Worm (Caenorhabditis elegans): Measurements from ENCODE around the gene C05B5.16.

The C05B5.16 gene

DNA sequence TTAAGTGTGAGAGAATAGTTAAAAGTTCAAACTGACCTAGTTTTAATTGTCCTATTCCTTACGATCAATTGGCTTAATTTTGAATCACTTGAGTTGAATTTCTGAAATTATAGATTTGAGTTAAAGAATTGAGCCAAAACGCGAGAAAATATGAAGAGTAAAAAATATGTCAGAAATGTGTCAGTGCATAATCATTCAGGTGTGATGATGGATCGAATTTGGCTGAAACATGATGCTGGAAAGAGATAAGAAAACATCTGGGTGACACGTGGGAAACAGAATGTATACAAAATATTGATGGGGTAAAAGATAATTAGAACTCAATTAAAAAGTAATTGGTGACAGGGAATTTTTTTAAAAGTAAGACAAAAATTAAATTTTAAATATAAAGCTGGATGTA, 38.5 kb upstream of the C05B5.16 start, which contains the start of gene R10E12.2:
Gene R10E12.2 (minus strand): TSS at position 101 of the 400 bp plus-strand sequence.
- no peak for TF ChIP-seq ceh-27 (GFP tag; optimal IDR thresholded peaks at IDR 0.05)
- TF ChIP-seq tlf-1 (GFP tag; optimal IDR thresholded peaks at IDR 0.05), result no peak
- no peak for TF ChIP-seq C17E4.6 (GFP tag; IDR thresholded peaks at IDR 0.05)
- no peak for TF ChIP-seq F49E8.2 (tag; optimal IDR thresholded peaks at IDR 0.05; ENCODE audit: insufficient read depth)
- no peak for TF ChIP-seq somi-1 (GFP tag; optimal IDR thresholded peaks at IDR 0.05)
- no peak for TF ChIP-seq sptf-2 (GFP tag; optimal IDR thresholded peaks at IDR 0.05)
- TF ChIP-seq B0261.1 (tag; optimal IDR thresholded peaks at IDR 0.05), result no peak
- no peak for TF ChIP-seq lag-1 (GFP tag; IDR thresholded peaks at IDR 0.05)
- TF ChIP-seq F10E7.11 (tag; optimal IDR thresholded peaks at IDR 0.05), result no peak
- TF ChIP-seq gei-17 (GFP tag; optimal IDR thresholded peaks at IDR 0.05), result no peak
- TF ChIP-seq xnd-1 (tag; optimal IDR thresholded peaks at IDR 0.05), result no peak

DNA sequence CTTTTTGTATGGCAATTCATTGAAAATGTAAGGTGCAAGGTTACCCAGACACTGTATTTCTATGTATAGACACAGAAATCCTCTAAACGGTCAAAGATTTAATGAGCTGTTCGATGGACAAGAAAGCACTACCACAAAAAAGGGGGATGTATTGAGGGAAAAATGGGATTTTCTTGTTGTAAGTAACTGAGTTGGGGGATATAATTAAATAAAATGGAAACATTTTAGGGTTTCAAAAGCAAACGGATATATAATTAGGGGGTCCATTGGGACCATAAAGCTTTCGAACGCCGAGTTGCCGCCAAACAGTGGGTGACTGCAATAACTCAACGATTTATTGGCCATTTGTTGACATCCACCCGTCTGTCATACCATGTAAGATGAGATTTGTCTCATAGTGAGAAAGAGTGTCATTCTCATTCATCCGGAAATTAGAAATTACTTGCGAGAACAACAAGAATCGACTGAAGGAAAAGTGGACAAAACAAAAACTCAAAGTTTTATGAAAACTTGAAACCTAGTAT, 30.1 kb upstream of the C05B5.16 start:
- no peak for TF ChIP-seq F10E7.11 (tag; optimal IDR thresholded peaks at IDR 0.05)

DNA sequence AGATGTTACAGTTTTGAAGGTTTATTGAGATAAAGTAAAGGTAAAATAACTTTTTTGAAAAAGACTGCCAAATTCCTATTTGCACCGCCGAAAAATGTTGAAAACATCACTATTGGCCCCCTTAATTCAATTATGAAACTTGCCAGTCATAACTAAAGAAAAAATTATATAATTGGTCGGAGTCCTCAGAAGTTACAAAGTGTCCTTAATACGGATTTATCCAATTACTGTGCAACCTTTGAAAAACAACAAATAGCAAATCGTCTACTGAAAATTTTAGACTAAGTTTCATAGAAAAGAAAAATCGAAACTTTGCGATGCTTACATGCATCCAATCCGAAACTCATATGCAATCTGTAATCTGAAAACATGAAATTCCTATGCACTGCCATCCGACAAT, 27.6 kb upstream of the C05B5.16 start:
- no peak for TF ChIP-seq pha-4 (tag; optimal IDR thresholded peaks at IDR 0.05)
- TF ChIP-seq Y53F4B.3 (GFP tag; IDR thresholded peaks at IDR 0.05), result no peak
- TF ChIP-seq nhr-120 (GFP tag; IDR thresholded peaks at IDR 0.05), result no peak
- no peak for TF ChIP-seq madf-3 (GFP tag; IDR thresholded peaks at IDR 0.05)
- TF ChIP-seq B0019.2 (GFP tag; conservative IDR thresholded peaks at IDR 0.05), result no peak
- no peak for TF ChIP-seq sptf-2 (GFP tag; optimal IDR thresholded peaks at IDR 0.05)

DNA sequence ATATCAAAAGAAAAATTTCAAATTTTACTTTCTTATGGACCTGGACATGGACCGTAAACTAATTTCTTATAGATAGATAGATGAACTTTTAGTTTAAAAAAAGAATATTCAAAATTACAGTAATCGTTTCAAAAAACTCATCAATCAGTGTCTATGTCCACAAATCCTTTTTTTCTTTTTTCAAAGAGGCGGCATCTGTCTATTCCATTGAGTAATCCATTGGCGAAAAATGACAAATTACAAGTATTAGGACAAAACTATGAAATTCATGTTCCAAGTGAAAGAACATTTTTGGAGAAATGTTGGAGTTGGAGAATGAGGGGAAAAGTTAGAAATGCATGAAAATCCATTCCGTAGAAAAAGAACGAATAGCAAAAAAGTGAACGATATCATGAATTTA, 26.7 kb upstream of the C05B5.16 start:
- TF ChIP-seq bed-2 (GFP tag; IDR thresholded peaks at IDR 0.05) (no peak), aptf-2 (GFP tag; conservative IDR thresholded peaks at IDR 0.05) (no peak), bed-1 (GFP tag; IDR thresholded peaks at IDR 0.05) (no peak), K11D2.4 (GFP tag; IDR thresholded peaks at IDR 0.05) (no peak), ceh-40 (GFP tag; IDR thresholded peaks at IDR 0.05) (no peak), mcd-1 (GFP tag; IDR thresholded peaks at IDR 0.05) (no peak), dpff-1 (tag; optimal IDR thresholded peaks at IDR 0.05) (no peak), T07F8.4 (tag; optimal IDR thresholded peaks at IDR 0.05) (no peak), madf-10 (tag; optimal IDR thresholded peaks at IDR 0.05) (no peak)

DNA sequence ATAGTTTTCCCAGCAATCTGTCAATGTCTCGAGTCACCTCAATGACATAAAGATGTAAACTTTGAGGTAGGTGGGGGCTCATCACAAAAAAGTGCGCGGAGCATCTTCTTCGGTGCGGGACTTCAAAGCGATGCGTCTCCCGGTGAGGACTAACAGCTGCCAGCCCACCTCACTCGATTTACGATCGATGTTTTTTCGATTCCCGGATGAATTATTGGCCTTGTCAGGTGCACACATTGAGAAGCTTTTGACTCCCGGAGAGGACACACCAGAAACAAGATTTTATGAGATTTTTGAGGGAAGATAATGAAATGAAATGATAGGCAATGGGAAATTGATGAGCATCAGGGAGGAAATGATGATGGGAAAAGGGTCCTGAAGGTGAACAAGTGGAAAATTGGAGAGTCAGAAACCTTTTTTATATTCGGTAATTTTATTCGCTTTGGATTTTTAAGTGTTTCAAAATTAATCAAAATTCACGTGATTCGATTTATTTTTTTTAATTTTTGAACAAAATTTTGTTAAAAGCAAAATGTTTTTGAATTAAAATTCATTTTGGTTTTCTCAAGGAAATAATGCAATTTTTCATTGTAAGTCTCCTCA, 25.3 kb upstream of the C05B5.16 start, which contains the start of gene C05B5.12:
Gene C05B5.12 (plus strand): TSS at position 553 of the 603 bp plus-strand sequence.
- TF ChIP-seq ceh-91 (GFP tag; IDR thresholded peaks at IDR 0.05), result no peak
- TF ChIP-seq hlh-12 (tag; optimal IDR thresholded peaks at IDR 0.05), result no peak
- no peak for TF ChIP-seq dox-1 (GFP tag; IDR thresholded peaks at IDR 0.05)
- no peak for TF ChIP-seq zim-3 (tag; optimal IDR thresholded peaks at IDR 0.05)
- TF ChIP-seq F33H1.4 (GFP tag; IDR thresholded peaks at IDR 0.05), result no peak
- TF ChIP-seq snpc-1.3 (tag; optimal IDR thresholded peaks at IDR 0.05; ENCODE audit: insufficient read depth), result no peak
- TF ChIP-seq lag-1 (GFP tag; IDR thresholded peaks at IDR 0.05), result no peak
- TF ChIP-seq F23B12.7 (tag; optimal IDR thresholded peaks at IDR 0.05; ENCODE audit: insufficient read depth), result no peak
- no peak for TF ChIP-seq madf-3 (GFP tag; IDR thresholded peaks at IDR 0.05)
- TF ChIP-seq F57C9.4 (tag; optimal IDR thresholded peaks at IDR 0.05), result no peak
- TF ChIP-seq snpc-1.1 (tag; optimal IDR thresholded peaks at IDR 0.05; ENCODE audit: insufficient read depth), result no peak
